Fruit fly (Drosophila melanogaster): ENCODE data around the gene Bulli.
A peak's percentile ranks its signal among the peaks of the same experiment; 100 is the strongest.

The Bulli gene

dm6 chr3L:6496053-6496921 is 7.8 kb downstream of the Bulli start:
- TF ChIP-seq Max (GFP tag; optimal IDR thresholded peaks at IDR 0.05), result no peak
- TF ChIP-seq CG15269 (tag; optimal IDR thresholded peaks at IDR 0.05), result no peak
- no peak for TF ChIP-seq tna (GFP tag; IDR thresholded peaks at IDR 0.05; ENCODE audit: partially characterized antibody)
- TF ChIP-seq BtbVII (GFP tag; optimal IDR thresholded peaks at IDR 0.05), result no peak
- TF ChIP-seq Pdp1 (GFP tag; optimal IDR thresholded peaks at IDR 0.05), result peak in 1 of 2 experiments; percentile 71
- no peak for TF ChIP-seq ttk (GFP tag; IDR thresholded peaks at IDR 0.05)
- no peak for TF ChIP-seq ap (GFP tag; IDR thresholded peaks at IDR 0.05)
- TF ChIP-seq org-1 (GFP tag; optimal IDR thresholded peaks at IDR 0.05), result no peak
- no peak for TF ChIP-seq sqz (GFP tag; optimal IDR thresholded peaks at IDR 0.05)
- TF ChIP-seq CG42726 (GFP tag; IDR thresholded peaks at IDR 0.05; ENCODE audit: partially characterized antibody), result 0 out of 2 replicates have a peak, but pooled peaks have one; percentile 15
- TF ChIP-seq Spps (tag; optimal IDR thresholded peaks at IDR 0.05), result no peak
- no peak for TF ChIP-seq vnd (GFP tag; IDR thresholded peaks at IDR 0.05; ENCODE audit: partially characterized antibody)
- TF ChIP-seq scrt (GFP tag; optimal IDR thresholded peaks at IDR 0.05), result peak; percentile 51
- peak; percentile 27 for TF ChIP-seq corto (GFP tag; optimal IDR thresholded peaks at IDR 0.05)
- no peak for TF ChIP-seq CG13624 (GFP tag; optimal IDR thresholded peaks at IDR 0.05)
- TF ChIP-seq ci (GFP tag; IDR thresholded peaks at IDR 0.05), result peak; percentile 38; the same call in 1 of the 3 replicates
- TF ChIP-seq Sox100B (GFP tag; optimal IDR thresholded peaks at IDR 0.05), result no peak
- no peak for TF ChIP-seq CkIIα-i1 (GFP tag; IDR thresholded peaks at IDR 0.05)
- TF ChIP-seq rib (GFP tag; IDR thresholded peaks at IDR 0.05), result no peak
- peak; percentile 93 for TF ChIP-seq crol (GFP tag; IDR thresholded peaks at IDR 0.05)
- TF ChIP-seq CG12659 (GFP tag; optimal IDR thresholded peaks at IDR 0.05), result no peak
- TF ChIP-seq fd64A (GFP tag; optimal IDR thresholded peaks at IDR 0.05), result no peak
- TF ChIP-seq Trl (optimal IDR thresholded peaks at IDR 0.05), result peak; percentile 47 to 86
- no peak for TF ChIP-seq Trl (GFP tag; optimal IDR thresholded peaks at IDR 0.05)
- TF ChIP-seq CG17361 (GFP tag; IDR thresholded peaks at IDR 0.05), result no peak
- no peak for TF ChIP-seq Hr78 (GFP tag; optimal IDR thresholded peaks at IDR 0.05)
- TF ChIP-seq CG2129 (GFP tag; IDR thresholded peaks at IDR 0.05; ENCODE audit: partially characterized antibody), result no peak
- 0 out of 3 replicates have a peak, but pooled peaks have one; percentile 10 for TF ChIP-seq otp (GFP tag; IDR thresholded peaks at IDR 0.05)
- no peak for TF ChIP-seq lov (optimal IDR thresholded peaks at IDR 0.05)
- 0 out of 3 replicates have a peak, but pooled peaks have one; percentile 25 for TF ChIP-seq lov (GFP tag; IDR thresholded peaks at IDR 0.05)
- TF ChIP-seq chif (GFP tag; optimal IDR thresholded peaks at IDR 0.05), result no peak
- no peak for TF ChIP-seq CG6654 (GFP tag; optimal IDR thresholded peaks at IDR 0.05)
- peak; percentile 19; the same call in 1 of the 4 replicates for TF ChIP-seq Dll (GFP tag; IDR thresholded peaks at IDR 0.05; ENCODE audit: partially characterized antibody)
- peak; percentile 7 for TF ChIP-seq CHES-1-like (GFP tag; optimal IDR thresholded peaks at IDR 0.05)
- TF ChIP-seq ara (GFP tag; IDR thresholded peaks at IDR 0.05), result no peak
- TF ChIP-seq CG7786 (GFP tag; optimal IDR thresholded peaks at IDR 0.05), result no peak
- TF ChIP-seq NFAT (GFP tag; IDR thresholded peaks at IDR 0.05), result peak; percentile 32; the same call in 1 of the 2 replicates
- TF ChIP-seq CG15479 (GFP tag; optimal IDR thresholded peaks at IDR 0.05), result peak; percentile 97
- TF ChIP-seq sd (tag; optimal IDR thresholded peaks at IDR 0.05), result peak; percentile 81
- TF ChIP-seq Hr39 (optimal IDR thresholded peaks at IDR 0.05), result peak; percentile 95
- TF ChIP-seq pnt (GFP tag; optimal IDR thresholded peaks at IDR 0.05), result no peak
- no peak for TF ChIP-seq Mes4 (GFP tag; optimal IDR thresholded peaks at IDR 0.05)
- peak; percentile 39 for TF ChIP-seq zen (tag; optimal IDR thresholded peaks at IDR 0.05)
- TF ChIP-seq CG4730 (GFP tag; IDR thresholded peaks at IDR 0.05), result peak; percentile 14; the same call in 1 of the 2 replicates
- peak; percentile 31 for TF ChIP-seq Ets65A (GFP tag)
- no peak for TF ChIP-seq Dref (GFP tag; IDR thresholded peaks at IDR 0.05)
- no peak for TF ChIP-seq CG43689 (GFP tag; IDR thresholded peaks at IDR 0.05)
- no peak for TF ChIP-seq CG15514 (GFP tag; optimal IDR thresholded peaks at IDR 0.05)
- peak; percentile 36 for TF ChIP-seq sens (GFP tag)

Data from whole organism, embryonic.